Fruit fly (Drosophila melanogaster): Measurements from ENCODE around the gene CG31524.
A peak's percentile ranks its signal among the peaks of the same experiment; 100 is the strongest.

The CG31524 gene

dm6 chr3R:30501174-30501573 is 13.0 kb downstream of the CG31524 start (continued):
- no peak for TF ChIP-seq CG2202 (tag; optimal IDR thresholded peaks at IDR 0.05)
- peak; percentile 30 for TF ChIP-seq CG4424 (GFP tag; optimal IDR thresholded peaks at IDR 0.05)
- TF ChIP-seq dpn (GFP tag; optimal IDR thresholded peaks at IDR 0.05), result no peak
- TF ChIP-seq CoRest (tag; optimal IDR thresholded peaks at IDR 0.05), result no peak
- TF ChIP-seq prd (optimal IDR thresholded peaks at IDR 0.05), result no peak
- TF ChIP-seq prd (GFP tag; IDR thresholded peaks at IDR 0.05), result peak; percentile 84
- TF ChIP-seq Fer3 (tag; optimal IDR thresholded peaks at IDR 0.05), result no peak
- TF ChIP-seq CG12299 (tag; optimal IDR thresholded peaks at IDR 0.05), result no peak
- TF ChIP-seq CG7928 (GFP tag; optimal IDR thresholded peaks at IDR 0.05), result no peak
- no peak for TF ChIP-seq lbe (GFP tag; optimal IDR thresholded peaks at IDR 0.05)
- TF ChIP-seq mam (GFP tag; optimal IDR thresholded peaks at IDR 0.05), result no peak
- no peak for TF ChIP-seq CG17912 (GFP tag; optimal IDR thresholded peaks at IDR 0.05)
- no peak for TF ChIP-seq schlank (tag; optimal IDR thresholded peaks at IDR 0.05)
- TF ChIP-seq peb (GFP tag; IDR thresholded peaks at IDR 0.05), result no peak
- peak; percentile 38; the same call in 1 of the 2 replicates for TF ChIP-seq CG6689 (GFP tag; IDR thresholded peaks at IDR 0.05)
- no peak for TF ChIP-seq CG12391 (tag; optimal IDR thresholded peaks at IDR 0.05)
- no peak for TF ChIP-seq usp (GFP tag; optimal IDR thresholded peaks at IDR 0.05)
- no peak for TF ChIP-seq crp (GFP tag; optimal IDR thresholded peaks at IDR 0.05)
- TF ChIP-seq ato (GFP tag; IDR thresholded peaks at IDR 0.05; ENCODE audit: partially characterized antibody), result no peak
- TF ChIP-seq B-H1 (GFP tag; IDR thresholded peaks at IDR 0.05), result no peak
- 0 out of 2 replicates have a peak, but pooled peaks have one; percentile 24 for TF ChIP-seq CG31224 (GFP tag; IDR thresholded peaks at IDR 0.05)
- no peak for TF ChIP-seq ATbp (GFP tag; optimal IDR thresholded peaks at IDR 0.05)
- TF ChIP-seq CG10431 (GFP tag; optimal IDR thresholded peaks at IDR 0.05), result no peak
- TF ChIP-seq CG18619 (GFP tag; optimal IDR thresholded peaks at IDR 0.05), result no peak
- no peak for TF ChIP-seq CG15011 (GFP tag; optimal IDR thresholded peaks at IDR 0.05)
- no peak for TF ChIP-seq CG13287 (GFP tag; IDR thresholded peaks at IDR 0.05; ENCODE audit: partially characterized antibody)
- TF ChIP-seq Rfx (GFP tag; IDR thresholded peaks at IDR 0.05), result peak; percentile 45
- TF ChIP-seq Ets97D (GFP tag; optimal IDR thresholded peaks at IDR 0.05), result no peak
- no peak for TF ChIP-seq CG2199 (GFP tag; IDR thresholded peaks at IDR 0.05)
- no peak for TF ChIP-seq Scr (GFP tag; IDR thresholded peaks at IDR 0.05; ENCODE audit: partially characterized antibody)
- TF ChIP-seq CG32532 (GFP tag; IDR thresholded peaks at IDR 0.05), result no peak
- TF ChIP-seq fru (optimal IDR thresholded peaks at IDR 0.05), result no peak
- no peak for TF ChIP-seq lola (GFP tag; optimal IDR thresholded peaks at IDR 0.05)
- TF ChIP-seq Stat92E (GFP tag; optimal IDR thresholded peaks at IDR 0.05), result no peak
- TF ChIP-seq CG31365 (tag; optimal IDR thresholded peaks at IDR 0.05), result no peak
- no peak for TF ChIP-seq slp2 (GFP tag; optimal IDR thresholded peaks at IDR 0.05)
- TF ChIP-seq aop (GFP tag; IDR thresholded peaks at IDR 0.05), result no peak
- no peak for TF ChIP-seq unpg (GFP tag; optimal IDR thresholded peaks at IDR 0.05)
- TF ChIP-seq CG7556 (GFP tag; optimal IDR thresholded peaks at IDR 0.05), result no peak
- TF ChIP-seq abd-A (tag; optimal IDR thresholded peaks at IDR 0.05), result no peak
- TF ChIP-seq sim (GFP tag; IDR thresholded peaks at IDR 0.05), result no peak
- TF ChIP-seq Sin3A (optimal IDR thresholded peaks at IDR 0.05), result no peak
- no peak for TF ChIP-seq Mad (GFP tag; optimal IDR thresholded peaks at IDR 0.05)
- TF ChIP-seq vnd (GFP tag; IDR thresholded peaks at IDR 0.05; ENCODE audit: partially characterized antibody), result no peak
- TF ChIP-seq CG17612 (GFP tag; IDR thresholded peaks at IDR 0.05), result no peak
- no peak for TF ChIP-seq CG8290 (GFP tag; optimal IDR thresholded peaks at IDR 0.05)
- TF ChIP-seq CG8290 (tag; optimal IDR thresholded peaks at IDR 0.05), result no peak
- no peak for TF ChIP-seq bowl (GFP tag; IDR thresholded peaks at IDR 0.05)
- TF ChIP-seq MTF-1 (GFP tag; optimal IDR thresholded peaks at IDR 0.05; ENCODE audit: borderline replicate concordance), result no peak
- TF ChIP-seq CG2120 (GFP tag; optimal IDR thresholded peaks at IDR 0.05), result peak; percentile 49
- no peak for TF ChIP-seq dan (GFP tag; IDR thresholded peaks at IDR 0.05)
- no peak for TF ChIP-seq H2.0 (GFP tag; IDR thresholded peaks at IDR 0.05)

Measured in whole organism, embryonic.